Worm (Caenorhabditis elegans) whole organism, L2 larva: ENCODE measurements around the gene myrf-1.

Experiments used
- F13H6.1 ChIP-seq: sonication (generic microtip); optimal IDR thresholded peaks from 2 replicates; lab custom pipeline; 2016; ENCODE audit warnings: missing genetic modification characterization, missing compliant biosample characterization
- R02D3.7 ChIP-seq: fragments of 150-350 bp; optimal IDR thresholded peaks from 2 replicates; lab custom pipeline; 2014; ENCODE audit warnings: missing biosample characterization, missing genetic modification characterization
- Y55F3AM.14 ChIP-seq: fragments of 200-800 bp; sonication (Bioruptor generic); optimal IDR thresholded peaks from 2 replicates; lab custom pipeline; 2018; ENCODE audit warnings: mild to moderate bottlenecking, missing genetic modification characterization, missing compliant biosample characterization
- alr-1 ChIP-seq: fragments of 150-350 bp; optimal IDR thresholded peaks from 2 replicates; lab custom pipeline; 2014; ENCODE audit warnings: missing biosample characterization, missing genetic modification characterization
- aly-2 ChIP-seq: fragments of 150-350 bp; optimal IDR thresholded peaks from 2 replicates; lab custom pipeline; 2014; ENCODE audit warnings: missing biosample characterization, missing genetic modification characterization
- ama-1 ChIP-seq: fragments of 150-350 bp; optimal IDR thresholded peaks from 2 replicates; lab custom pipeline; 2018; ENCODE audit warnings: inconsistent platforms
- blmp-1 ChIP-seq: sonication (generic microtip); optimal IDR thresholded peaks from 2 replicates; lab custom pipeline; 2017; ENCODE audit warnings: missing genetic modification characterization, mild to moderate bottlenecking, missing compliant biosample characterization, antibody characterized with exemption, moderate library complexity; ENCODE audit not compliant: insufficient read depth
- ceh-16 ChIP-seq: fragments of 150-350 bp; optimal IDR thresholded peaks from 2 replicates; lab custom pipeline; 2014; ENCODE audit warnings: missing biosample characterization, missing genetic modification characterization
- ceh-82 ChIP-seq: fragments of 150-350 bp; optimal IDR thresholded peaks from 2 replicates; lab custom pipeline; 2014; ENCODE audit warnings: missing biosample characterization, missing genetic modification characterization
- dmd-4 ChIP-seq: sonication (generic microtip); optimal IDR thresholded peaks from 2 replicates; lab custom pipeline; 2017; ENCODE audit warnings: missing biosample characterization, missing genetic modification characterization
- egl-27 ChIP-seq: sonication (generic microtip); optimal IDR thresholded peaks from 3 replicates; lab custom pipeline; 2017; ENCODE audit warnings: missing biosample characterization, missing genetic modification reagents, missing genetic modification characterization
- elt-1 ChIP-seq: fragments of 150-350 bp; optimal IDR thresholded peaks from 2 replicates; lab custom pipeline; 2014; ENCODE audit warnings: missing biosample characterization, missing genetic modification characterization
- elt-3 ChIP-seq: sonication (generic microtip); optimal IDR thresholded peaks from 2 replicates; lab custom pipeline; 2017; ENCODE audit warnings: missing biosample characterization, missing genetic modification characterization
- gmeb-1 ChIP-seq: fragments of 150-350 bp; optimal IDR thresholded peaks from 2 replicates; lab custom pipeline; 2014; ENCODE audit warnings: missing biosample characterization, missing genetic modification characterization
- lin-13 ChIP-seq: fragments of 150-350 bp; optimal IDR thresholded peaks from 2 replicates; lab custom pipeline; 2014; ENCODE audit warnings: missing biosample characterization, missing genetic modification reagents, missing genetic modification characterization
- lin-39 ChIP-seq: fragments of 150-350 bp; optimal IDR thresholded peaks from 2 replicates; lab custom pipeline; 2014; ENCODE audit warnings: missing biosample characterization, missing genetic modification reagents, missing genetic modification characterization
- lsy-2 ChIP-seq, 2 experiments: fragments of 150-350 bp in 1 of 2; sonication (generic microtip) in 1 of 2; optimal IDR thresholded peaks; 2 replicates each; lab custom pipeline; 2014 to 2017; ENCODE audit warnings: missing biosample characterization in 2 of 2, missing genetic modification characterization in 2 of 2
- mab-5 ChIP-seq: fragments of 150-350 bp; optimal IDR thresholded peaks from 2 replicates; lab custom pipeline; 2014; ENCODE audit warnings: missing biosample characterization, missing genetic modification characterization
- mdl-1 ChIP-seq, 2 experiments: fragments of 150-350 bp in 1 of 2; sonication (generic microtip) in 1 of 2; optimal IDR thresholded peaks; 2 replicates each; lab custom pipeline; 2017; ENCODE audit warnings: missing biosample characterization in 2 of 2, missing genetic modification characterization in 2 of 2
- nhr-10 ChIP-seq: sonication (generic microtip); optimal IDR thresholded peaks from 2 replicates; lab custom pipeline; 2017; ENCODE audit warnings: missing biosample characterization, missing genetic modification characterization
- nhr-11 ChIP-seq: fragments of 150-350 bp; optimal IDR thresholded peaks from 2 replicates; lab custom pipeline; 2014; ENCODE audit warnings: missing biosample characterization, missing genetic modification characterization
- nhr-12 ChIP-seq: fragments of 150-350 bp; optimal IDR thresholded peaks from 2 replicates; lab custom pipeline; 2014; ENCODE audit warnings: missing biosample characterization, missing genetic modification characterization
- nhr-129 ChIP-seq: fragments of 150-350 bp; optimal IDR thresholded peaks from 2 replicates; lab custom pipeline; 2014; ENCODE audit warnings: missing biosample characterization, missing genetic modification characterization
- nhr-21 ChIP-seq: fragments of 150-350 bp; optimal IDR thresholded peaks from 2 replicates; lab custom pipeline; 2014; ENCODE audit warnings: missing biosample characterization, missing genetic modification characterization
- nhr-237 ChIP-seq: fragments of 150-350 bp; optimal IDR thresholded peaks from 2 replicates; lab custom pipeline; 2014; ENCODE audit warnings: missing biosample characterization, missing genetic modification characterization
- nhr-25 ChIP-seq: fragments of 150-350 bp; sonication (generic microtip); optimal IDR thresholded peaks from 3 replicates; lab custom pipeline; 2014; ENCODE audit warnings: missing biosample characterization, missing genetic modification characterization
- nhr-6 ChIP-seq: fragments of 150-350 bp; optimal IDR thresholded peaks from 2 replicates; lab custom pipeline; 2014; ENCODE audit warnings: missing biosample characterization, missing genetic modification characterization
- peb-1 ChIP-seq: fragments of 150-350 bp; optimal IDR thresholded peaks from 2 replicates; lab custom pipeline; 2014; ENCODE audit warnings: missing biosample characterization, missing genetic modification characterization
- sem-4 ChIP-seq: fragments of 150-350 bp; optimal IDR thresholded peaks from 2 replicates; lab custom pipeline; 2014; ENCODE audit warnings: missing biosample characterization, missing genetic modification reagents, missing genetic modification characterization
- skn-1 ChIP-seq: sonication (generic microtip); optimal IDR thresholded peaks from 2 replicates; lab custom pipeline; 2017; ENCODE audit warnings: missing biosample characterization, missing genetic modification characterization
- sma-3 ChIP-seq: sonication (generic microtip); optimal IDR thresholded peaks from 2 replicates; lab custom pipeline; 2016; ENCODE audit warnings: missing genetic modification reagents, missing genetic modification characterization, missing compliant biosample characterization
- sma-9 ChIP-seq, 2 experiments: fragments of 150-350 bp in 1 of 2; sonication (generic microtip) in 1 of 2; optimal IDR thresholded peaks; 2 replicates each; lab custom pipeline; 2014 to 2016; ENCODE audit warnings: missing genetic modification characterization in 2 of 2, mild to moderate bottlenecking in 1 of 2, missing biosample characterization in 1 of 2, missing compliant biosample characterization in 1 of 2, missing genetic modification reagents in 1 of 2, moderate library complexity in 1 of 2
- snpc-4 ChIP-seq: fragments of 150-350 bp; optimal IDR thresholded peaks from 2 replicates; lab custom pipeline; 2014; ENCODE audit warnings: missing biosample characterization, missing genetic modification characterization
- unc-55 ChIP-seq: fragments of 150-350 bp; sonication (generic microtip); optimal IDR thresholded peaks from 3 replicates; lab custom pipeline; 2014; ENCODE audit warnings: missing biosample characterization, missing genetic modification reagents, missing genetic modification characterization
- unc-62 ChIP-seq: fragments of 150-350 bp; optimal IDR thresholded peaks from 2 replicates; lab custom pipeline; 2014; ENCODE audit warnings: missing biosample characterization, missing genetic modification reagents, missing genetic modification characterization
- zag-1 ChIP-seq: fragments of 150-350 bp; optimal IDR thresholded peaks from 2 replicates; lab custom pipeline; 2014; ENCODE audit warnings: missing biosample characterization, missing genetic modification characterization
- ztf-1 ChIP-seq: fragments of 200-800 bp; sonication (Bioruptor generic); conservative IDR thresholded peaks from 2 replicates; pipeline ENCODE4 v1.3.6; 2022; ENCODE audit warnings: missing genetic modification characterization, missing compliant biosample characterization

The myrf-1 gene

DNA sequence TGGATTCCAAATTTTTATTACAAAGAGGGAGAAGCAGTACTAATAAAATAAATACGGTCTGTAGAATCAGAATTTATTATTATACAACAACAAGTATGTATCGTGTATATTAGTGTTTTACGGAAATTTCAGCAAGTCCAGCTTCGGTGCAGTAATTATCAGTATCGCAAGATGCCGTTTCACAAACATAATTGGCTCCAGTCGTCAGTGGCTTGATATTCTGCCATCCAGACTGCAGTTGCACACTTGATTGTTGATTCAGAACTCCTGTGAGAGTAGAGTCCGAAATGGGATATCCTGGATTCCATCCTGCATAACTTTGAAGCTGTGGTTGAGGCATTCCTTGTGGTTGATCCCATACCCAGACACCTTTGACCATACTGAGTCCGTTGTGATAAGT, 22.3 kb downstream of the myrf-1 start:
- TF ChIP-seq skn-1 (no peak), peb-1 (tag; lab: Kevin White, UChicago) (no peak), elt-3 (no peak), nhr-129 (tag; lab: Kevin White, UChicago) (no peak), aly-2 (tag; lab: Kevin White, UChicago) (no peak), sem-4 (tag; lab: Kevin White, UChicago) (no peak), dmd-4 (tag; lab: Kevin White, UChicago) (no peak), elt-1 (tag; lab: Kevin White, UChicago) (no peak)
- TF ChIP-seq, all 48 proteins: peak for 0

DNA sequence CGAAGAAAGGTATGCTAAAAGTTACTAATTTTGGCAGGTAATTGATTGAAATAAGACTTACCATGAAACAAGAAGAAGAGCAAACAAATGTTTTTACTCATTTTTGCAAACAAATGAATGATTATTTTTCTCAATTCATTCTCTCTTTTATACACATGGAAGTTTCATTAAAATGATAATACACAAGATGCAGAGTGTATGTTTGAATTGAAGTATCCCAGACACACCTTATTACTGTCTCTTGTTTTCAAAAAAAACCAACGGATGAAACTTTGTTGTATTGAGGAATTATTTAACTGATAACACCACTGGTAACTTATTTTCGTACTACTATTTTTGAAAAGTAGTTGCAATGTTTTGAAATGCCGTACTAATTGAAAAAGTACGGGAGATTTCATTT, 23.0 kb downstream of the myrf-1 start, which contains the start of gene clec-59:
Gene clec-59, minus strand, starts transcription at position 101 of the 400 bp plus-strand sequence.
- TF ChIP-seq nhr-237 (tag; lab: Kevin White, UChicago) (no peak), lin-13 (GFP tag; lab: Kevin White, UChicago) (no peak), nhr-11 (tag; lab: Kevin White, UChicago) (no peak), sma-9 (GFP tag; optimal IDR thresholded peaks at IDR 0.05; lab: Kevin White, UChicago) (no peak), sma-9 (tag; optimal IDR thresholded peaks at IDR 0.05; lab: Kevin White, UChicago) (no peak), nhr-12 (no peak), egl-27 (tag; lab: Kevin White, UChicago) (no peak), mab-5 (tag; lab: Kevin White, UChicago) (no peak), nhr-25 (tag; lab: Kevin White, UChicago) (no peak), nhr-6 (no peak), mdl-1 (tag; optimal IDR thresholded peaks at IDR 0.05; lab: Kevin White, UChicago) (no peak), ztf-1 (GFP tag; lab: Robert Waterston, UW) (no peak), nhr-21 (tag; lab: Kevin White, UChicago) (no peak), ceh-82 (tag; lab: Kevin White, UChicago) (no peak), ama-1 (lab: Kevin White, UChicago) (no peak), snpc-4 (tag; lab: Kevin White, UChicago) (no peak), blmp-1 (tag; lab: Kevin White, UChicago) (no peak), R02D3.7 (tag; lab: Kevin White, UChicago) (no peak), Y55F3AM.14 (GFP tag; lab: Kevin White, UChicago) (no peak), lin-39 (tag; lab: Kevin White, UChicago) (no peak), aly-2 (tag; lab: Kevin White, UChicago) (no peak)

DNA sequence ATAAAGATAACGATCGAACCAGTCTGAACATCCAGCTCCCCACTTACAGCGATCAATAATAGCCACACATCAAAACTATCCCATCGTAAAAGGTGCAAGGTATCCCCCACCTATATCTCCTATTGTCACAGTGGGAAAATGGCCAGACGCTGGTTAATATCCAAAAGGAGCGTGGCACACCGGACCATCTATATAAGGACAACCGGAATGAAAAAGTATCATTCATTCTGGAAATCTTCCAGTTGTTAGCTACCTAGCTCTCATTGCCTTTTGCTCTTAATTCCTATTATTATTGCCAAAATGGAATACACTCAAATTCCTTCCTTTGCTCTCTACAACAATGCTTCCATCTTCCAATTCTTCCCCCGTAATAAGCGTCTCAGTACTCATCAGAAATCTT, 25.4 kb downstream of the myrf-1 start, which contains the start of gene ZK666.4:
Gene ZK666.4, plus strand, starts transcription at position 301 of the 400 bp plus-strand sequence.
- TF ChIP-seq unc-62 (GFP tag; lab: Kevin White, UChicago): no peak
- no peak for TF ChIP-seq unc-55 (GFP tag; lab: Kevin White, UChicago)
- no peak for TF ChIP-seq mdl-1 (tag; optimal IDR thresholded peaks at IDR 0.05; lab: Kevin White, UChicago)
- no peak for TF ChIP-seq ceh-16 (tag; lab: Kevin White, UChicago)
- TF ChIP-seq alr-1 (tag; lab: Kevin White, UChicago): no peak
- no peak for TF ChIP-seq sma-3 (GFP tag; lab: Kevin White, UChicago)
- TF ChIP-seq zag-1 (tag; lab: Kevin White, UChicago): no peak
- TF ChIP-seq ceh-82 (tag; lab: Kevin White, UChicago): no peak
- TF ChIP-seq R02D3.7 (tag; lab: Kevin White, UChicago): no peak
- TF ChIP-seq blmp-1 (tag; lab: Kevin White, UChicago): no peak
- no peak for TF ChIP-seq nhr-6
- no peak for TF ChIP-seq gmeb-1 (tag; lab: Kevin White, UChicago)
- no peak for TF ChIP-seq F13H6.1 (tag; lab: Kevin White, UChicago)
- TF ChIP-seq lsy-2 (tag; optimal IDR thresholded peaks at IDR 0.05; lab: Kevin White, UChicago): no peak
- TF ChIP-seq ztf-1 (GFP tag; lab: Robert Waterston, UW): no peak
- no peak for TF ChIP-seq nhr-237 (tag; lab: Kevin White, UChicago)
- TF ChIP-seq Y55F3AM.14 (GFP tag; lab: Kevin White, UChicago): no peak
- TF ChIP-seq nhr-10 (tag; lab: Kevin White, UChicago): no peak
- TF ChIP-seq mab-5 (tag; lab: Kevin White, UChicago): no peak
- TF ChIP-seq, all 48 proteins: peak for 0
